Fruit fly (Drosophila melanogaster) whole organism, embryonic: ENCODE results near the gene GluProRS.

Experiments used
- Abd-B ChIP-seq: fragments of 200-800 bp; sonication (Bioruptor generic); optimal IDR thresholded peaks from 2 replicates; lab custom pipeline; 2018; ENCODE audit warnings: missing biosample characterization, mild to moderate bottlenecking, missing genetic modification characterization, moderate library complexity
- Antp ChIP-seq: fragments of 200-800 bp; sonication (Bioruptor generic); optimal IDR thresholded peaks from 3 replicates; lab custom pipeline; 2016; ENCODE audit warnings: missing biosample characterization, missing genetic modification characterization
- Atf3 ChIP-seq: fragments of 200-800 bp; sonication (Bioruptor generic); optimal IDR thresholded peaks from 3 replicates; lab custom pipeline; 2016; ENCODE audit warnings: missing biosample characterization, missing genetic modification characterization
- BtbVII ChIP-seq: fragments of 200-800 bp; sonication (Bioruptor generic); optimal IDR thresholded peaks from 3 replicates; lab custom pipeline; 2017; ENCODE audit warnings: missing biosample characterization, mild to moderate bottlenecking, missing genetic modification characterization
- CG10274 ChIP-seq: fragments of 200-800 bp; sonication (Bioruptor generic); optimal IDR thresholded peaks from 3 replicates; lab custom pipeline; 2017; ENCODE audit warnings: missing biosample characterization, mild to moderate bottlenecking, missing genetic modification characterization
- CG10543 ChIP-seq: fragments of 200-800 bp; sonication (Bioruptor generic); optimal IDR thresholded peaks from 3 replicates; lab custom pipeline; 2017; ENCODE audit warnings: missing biosample characterization, mild to moderate bottlenecking, missing genetic modification characterization, moderate library complexity
- CG12391 ChIP-seq: fragments of 200-800 bp; sonication (Bioruptor generic); optimal IDR thresholded peaks from 3 replicates; lab custom pipeline; 2018; ENCODE audit warnings: missing biosample characterization, mild to moderate bottlenecking, missing genetic modification characterization, moderate library complexity
- CG12659 ChIP-seq: fragments of 200-800 bp; sonication (Bioruptor generic); optimal IDR thresholded peaks from 3 replicates; lab custom pipeline; 2017; ENCODE audit warnings: mild to moderate bottlenecking, missing biosample characterization, missing genetic modification reagents, missing genetic modification characterization
- CG14667 ChIP-seq: fragments of 200-800 bp; sonication (Bioruptor generic); IDR thresholded peaks from 2 replicates; pipeline ENCODE4 v1.3.6; 2022; ENCODE audit warnings: missing biosample characterization, missing genetic modification characterization
- CG15073 ChIP-seq: fragments of 200-800 bp; sonication (Bioruptor generic); optimal IDR thresholded peaks from 2 replicates; lab custom pipeline; 2016; ENCODE audit warnings: missing biosample characterization, missing genetic modification characterization
- CG1602 ChIP-seq: fragments of 200-800 bp; sonication (Bioruptor generic); optimal IDR thresholded peaks from 3 replicates; lab custom pipeline; 2016; ENCODE audit warnings: missing biosample characterization, missing genetic modification characterization
- CG18764 ChIP-seq: fragments of 200-800 bp; sonication (Bioruptor generic); optimal IDR thresholded peaks from 3 replicates; lab custom pipeline; 2016; ENCODE audit warnings: missing biosample characterization, missing genetic modification characterization
- CG34224 ChIP-seq: fragments of 200-800 bp; sonication (Bioruptor generic); IDR thresholded peaks from 3 replicates; pipeline ENCODE4 v1.3.6; 2022; ENCODE audit warnings: missing biosample characterization, missing genetic modification characterization; ENCODE audit not compliant: partially characterized antibody
- CG6765 ChIP-seq: fragments of 200-800 bp; sonication (Bioruptor generic); optimal IDR thresholded peaks from 3 replicates; lab custom pipeline; 2017; ENCODE audit warnings: missing biosample characterization, mild to moderate bottlenecking, missing genetic modification characterization
- CG7556 ChIP-seq: fragments of 200-800 bp; sonication (Bioruptor generic); optimal IDR thresholded peaks from 2 replicates; lab custom pipeline; 2017; ENCODE audit warnings: missing biosample characterization, mild to moderate bottlenecking, missing genetic modification characterization
- CG9797 ChIP-seq: fragments of 200-800 bp; sonication (Bioruptor generic); optimal IDR thresholded peaks from 3 replicates; lab custom pipeline; 2018; ENCODE audit warnings: missing biosample characterization, mild to moderate bottlenecking, missing genetic modification characterization
- CoRest ChIP-seq: fragments of 200-800 bp; sonication (Bioruptor generic); optimal IDR thresholded peaks from 3 replicates; lab custom pipeline; 2018; ENCODE audit warnings: missing biosample characterization, mild to moderate bottlenecking, missing genetic modification characterization, moderate library complexity
- Dbx ChIP-seq: fragments of 200-800 bp; sonication (Bioruptor generic); IDR thresholded peaks from 3 replicates; pipeline ENCODE4 v1.3.6; 2022; ENCODE audit warnings: missing biosample characterization, missing genetic modification characterization
- Dip3 ChIP-seq: fragments of 200-800 bp; sonication (Bioruptor generic); optimal IDR thresholded peaks from 3 replicates; lab custom pipeline; 2016; ENCODE audit warnings: missing biosample characterization, missing genetic modification characterization
- Drgx ChIP-seq: fragments of 200-800 bp; sonication (Bioruptor generic); IDR thresholded peaks from 2 replicates; pipeline ENCODE4 v1.3.6; 2022; ENCODE audit warnings: missing biosample characterization, missing genetic modification characterization
- E2f2 ChIP-seq: fragments of 200-800 bp; sonication (Bioruptor generic); IDR thresholded peaks from 2 replicates; pipeline ENCODE4 v1.3.6; 2022; ENCODE audit warnings: missing biosample characterization, missing genetic modification characterization
- Eip74EF ChIP-seq, 2 experiments: fragments of 200-800 bp in 1 of 2; fragments of >200 bp in 1 of 2; sonication (Bioruptor generic) in 1 of 2; optimal IDR thresholded peaks; 2 replicates each; lab custom pipeline; 2017 to 2019; ENCODE audit warnings: missing biosample characterization in 2 of 2, missing genetic modification characterization in 2 of 2, mild to moderate bottlenecking in 1 of 2, moderate library complexity in 1 of 2
- HLHmδ ChIP-seq: fragments of 200-800 bp; sonication (Bioruptor generic); optimal IDR thresholded peaks from 2 replicates; lab custom pipeline; 2018; ENCODE audit warnings: missing biosample characterization, mild to moderate bottlenecking, missing genetic modification characterization, moderate library complexity
- Hmr ChIP-seq: fragments of 200-800 bp; sonication (Bioruptor generic); optimal IDR thresholded peaks from 3 replicates; lab custom pipeline; 2017; ENCODE audit warnings: mild to moderate bottlenecking, missing biosample characterization, missing genetic modification reagents, missing genetic modification characterization
- Hmx ChIP-seq: fragments of 200-800 bp; sonication (Bioruptor generic); optimal IDR thresholded peaks from 2 replicates; lab custom pipeline; 2016; ENCODE audit warnings: missing biosample characterization, missing genetic modification characterization
- Lpt ChIP-seq: fragments of >200 bp; optimal IDR thresholded peaks from 2 replicates; lab custom pipeline; 2018; ENCODE audit warnings: missing biosample characterization, missing genetic modification characterization
- Myb ChIP-seq: fragments of 200-800 bp; sonication (Bioruptor generic); optimal IDR thresholded peaks from 2 replicates; lab custom pipeline; 2016; ENCODE audit warnings: missing biosample characterization, missing genetic modification characterization
- Oaz ChIP-seq: fragments of 200-800 bp; sonication (Bioruptor generic); IDR thresholded peaks from 2 replicates; pipeline ENCODE4 v1.3.6; 2022; ENCODE audit warnings: missing biosample characterization, missing genetic modification characterization
- Sry-δ ChIP-seq: fragments of 200-800 bp; sonication (Bioruptor generic); optimal IDR thresholded peaks from 2 replicates; lab custom pipeline; 2016; ENCODE audit warnings: missing biosample characterization, missing genetic modification characterization
- Ssrp ChIP-seq: fragments of 200-800 bp; sonication (Bioruptor generic); optimal IDR thresholded peaks from 2 replicates; lab custom pipeline; 2018; ENCODE audit warnings: missing biosample characterization, mild to moderate bottlenecking, missing genetic modification characterization, moderate library complexity
- bab2 ChIP-seq: fragments of 200-800 bp; sonication (Bioruptor generic); optimal IDR thresholded peaks from 2 replicates; lab custom pipeline; 2016; ENCODE audit warnings: missing biosample characterization, missing genetic modification characterization
- bsh ChIP-seq, 2 experiments: fragments of 200-800 bp; sonication (Bioruptor generic); optimal IDR thresholded peaks; 2 replicates each; lab custom pipeline; 2017 to 2018; ENCODE audit warnings: mild to moderate bottlenecking in 2 of 2, missing biosample characterization in 2 of 2, missing genetic modification characterization in 2 of 2, moderate library complexity in 1 of 2
- cad ChIP-seq: fragments of >200 bp; optimal IDR thresholded peaks from 2 replicates; lab custom pipeline; 2017; ENCODE audit warnings: missing biosample characterization, missing genetic modification characterization
- cas ChIP-seq: fragments of 200-800 bp; sonication (Bioruptor generic); IDR thresholded peaks from 2 replicates; pipeline ENCODE4 v1.3.6; 2022; ENCODE audit warnings: missing biosample characterization, missing genetic modification characterization
- chn ChIP-seq: fragments of 200-800 bp; sonication (Bioruptor generic); optimal IDR thresholded peaks from 2 replicates; lab custom pipeline; 2016; ENCODE audit warnings: missing biosample characterization, missing genetic modification characterization
- fd3F ChIP-seq: fragments of 200-800 bp; sonication (Bioruptor generic); optimal IDR thresholded peaks from 2 replicates; lab custom pipeline; 2018; ENCODE audit warnings: missing biosample characterization, mild to moderate bottlenecking, missing genetic modification characterization, moderate library complexity
- grau ChIP-seq: fragments of 200-800 bp; optimal IDR thresholded peaks from 3 replicates; lab custom pipeline; 2019; ENCODE audit warnings: missing biosample characterization, mild to moderate bottlenecking, missing genetic modification characterization, moderate library complexity
- kah ChIP-seq: fragments of 200-800 bp; sonication (Bioruptor generic); optimal IDR thresholded peaks from 2 replicates; lab custom pipeline; 2018; ENCODE audit warnings: missing biosample characterization, mild to moderate bottlenecking, missing genetic modification characterization
- nom ChIP-seq: fragments of 200-800 bp; sonication (Bioruptor generic); optimal IDR thresholded peaks from 2 replicates; lab custom pipeline; 2017; ENCODE audit warnings: missing biosample characterization, missing genetic modification characterization, mild to moderate bottlenecking, moderate library complexity, missing genetic modification reagents
- otp ChIP-seq: fragments of 200-800 bp; sonication (Bioruptor generic); IDR thresholded peaks from 3 replicates; pipeline ENCODE4, ENCODE4 v1.3.6; 2022; ENCODE audit warnings: missing biosample characterization, missing genetic modification characterization
- pfk ChIP-seq: fragments of 200-800 bp; sonication (Bioruptor generic); optimal IDR thresholded peaks from 2 replicates; lab custom pipeline; 2018; ENCODE audit warnings: missing biosample characterization, mild to moderate bottlenecking, missing genetic modification characterization, moderate library complexity
- pho ChIP-seq: fragments of 200-800 bp; sonication (Bioruptor generic); optimal IDR thresholded peaks from 2 replicates; lab custom pipeline; 2016; ENCODE audit warnings: missing biosample characterization, missing genetic modification characterization
- seq ChIP-seq: fragments of 200-800 bp; sonication (Bioruptor generic); IDR thresholded peaks from 2 replicates; pipeline ENCODE4 v1.3.6; 2022; ENCODE audit warnings: missing biosample characterization, missing genetic modification characterization
- shn ChIP-seq: fragments of 200-800 bp; sonication (Bioruptor generic); optimal IDR thresholded peaks from 3 replicates; lab custom pipeline; 2016; ENCODE audit warnings: missing biosample characterization, missing genetic modification characterization
- so ChIP-seq: fragments of 200-800 bp; sonication (Bioruptor generic); IDR thresholded peaks from 3 replicates; pipeline ENCODE4 v1.3.6; 2022; ENCODE audit warnings: missing biosample characterization, missing genetic modification characterization
- sug ChIP-seq: fragments of 200-800 bp; optimal IDR thresholded peaks from 2 replicates; lab custom pipeline; 2019; ENCODE audit warnings: missing biosample characterization, mild to moderate bottlenecking, missing genetic modification characterization, moderate library complexity
- twi ChIP-seq: fragments of 200-800 bp; optimal IDR thresholded peaks from 2 replicates; lab custom pipeline; 2019; ENCODE audit warnings: missing biosample characterization, mild to moderate bottlenecking, missing genetic modification characterization, moderate library complexity
- unc-4 ChIP-seq: fragments of 200-800 bp; sonication (Bioruptor generic); IDR thresholded peaks from 2 replicates; pipeline ENCODE4 v1.3.6; 2022; ENCODE audit warnings: missing biosample characterization, missing genetic modification characterization; ENCODE audit not compliant: partially characterized antibody
- vfl ChIP-seq: fragments of 200-800 bp; sonication (Bioruptor generic); optimal IDR thresholded peaks from 2 replicates; lab custom pipeline; 2016; ENCODE audit warnings: missing biosample characterization, missing genetic modification characterization
- wek ChIP-seq: fragments of 200-800 bp; sonication (Bioruptor generic); optimal IDR thresholded peaks from 3 replicates; lab custom pipeline; 2018; ENCODE audit warnings: missing biosample characterization, mild to moderate bottlenecking, missing genetic modification characterization, moderate library complexity

GluProRS gene

dm6 chr3R:23928950-23929602 lies 29.1 kb downstream of the GluProRS start, which contains the start of the genes CG43998, CG43999 and CG31142 (continued):
- no peak for TF ChIP-seq kah
- TF ChIP-seq Eip74EF (GFP tag; optimal IDR thresholded peaks at IDR 0.05; lab: Kevin White, UChicago): no peak
- no peak for TF ChIP-seq chn (GFP tag; lab: Kevin White, UChicago)
- TF ChIP-seq CG18764 (GFP tag; lab: Kevin White, UChicago): no peak
- TF ChIP-seq CG9797 (GFP tag; lab: Kevin White, UChicago): peak; percentile 45
- TF ChIP-seq CG15073 (GFP tag; lab: Kevin White, UChicago): no peak
- no peak for TF ChIP-seq so (GFP tag; lab: Robert Waterston, UW)
- TF ChIP-seq Hmx: no peak
- no peak for TF ChIP-seq cas (GFP tag; lab: Robert Waterston, UW)
- no peak for TF ChIP-seq fd3F (GFP tag; lab: Kevin White, UChicago)
- TF ChIP-seq bab2 (GFP tag; lab: Kevin White, UChicago): no peak
- no peak for TF ChIP-seq CG10543 (GFP tag; lab: Kevin White, UChicago)
- TF ChIP-seq grau (tag; lab: Kevin White, UChicago): no peak
- no peak for TF ChIP-seq CG1602 (GFP tag; lab: Kevin White, UChicago)
- TF ChIP-seq CoRest (tag; lab: Kevin White, UChicago): peak; percentile 5
- TF ChIP-seq CG34224: no peak
- TF ChIP-seq CG10274 (GFP tag; lab: Kevin White, UChicago): peak; percentile 15
- no peak for TF ChIP-seq nom (GFP tag; lab: Kevin White, UChicago)
- TF ChIP-seq Dip3 (GFP tag; lab: Kevin White, UChicago): no peak
- no peak for TF ChIP-seq wek
- TF ChIP-seq sug (tag; lab: Kevin White, UChicago): no peak
- no peak for TF ChIP-seq seq (GFP tag; lab: Robert Waterston, UW)
- TF ChIP-seq HLHmδ (GFP tag; lab: Kevin White, UChicago): no peak
- no peak for TF ChIP-seq Abd-B
- no peak for TF ChIP-seq Drgx
- no peak for TF ChIP-seq Lpt (GFP tag; lab: Kevin White, UChicago)
- no peak for TF ChIP-seq Ssrp (tag; lab: Kevin White, UChicago)
- peak; percentile 15 for TF ChIP-seq Sry-δ (GFP tag; lab: Kevin White, UChicago)
- TF ChIP-seq CG12659 (GFP tag; lab: Kevin White, UChicago): peak; percentile 22
- TF ChIP-seq cad: no peak
- TF ChIP-seq bsh (GFP tag; optimal IDR thresholded peaks at IDR 0.05; lab: Kevin White, UChicago): no peak
- TF ChIP-seq E2f2: peak; percentile 32
- no peak for TF ChIP-seq pho (GFP tag; lab: Kevin White, UChicago)
- TF ChIP-seq shn (GFP tag; lab: Kevin White, UChicago): no peak
- no peak; the same call in 2 of the 3 replicates for TF ChIP-seq Dbx
- no peak for TF ChIP-seq BtbVII (GFP tag; lab: Kevin White, UChicago)
- TF ChIP-seq Oaz (GFP tag; lab: Robert Waterston, UW): no peak
- TF ChIP-seq twi (tag; lab: Kevin White, UChicago): no peak
- TF ChIP-seq CG12391 (tag; lab: Kevin White, UChicago): no peak
- TF ChIP-seq CG7556 (GFP tag; lab: Kevin White, UChicago): no peak
- no peak for TF ChIP-seq Antp (GFP tag; lab: Kevin White, UChicago)
- no peak for TF ChIP-seq CG14667 (GFP tag; lab: Robert Waterston, UW)
- no peak for TF ChIP-seq pfk (GFP tag; lab: Kevin White, UChicago)
- peak; percentile 41 for TF ChIP-seq Myb (GFP tag; lab: Kevin White, UChicago)
- TF ChIP-seq otp: 0 out of 3 replicates have a peak, but pooled peaks have one; percentile 12
- no peak for TF ChIP-seq Hmr (GFP tag; lab: Kevin White, UChicago)
- 0 out of 2 replicates have a peak, but pooled peaks have one; percentile 19 for TF ChIP-seq unc-4 (GFP tag; lab: Robert Waterston, UW)
- TF ChIP-seq vfl (GFP tag; lab: Kevin White, UChicago): no peak
- TF ChIP-seq CG6765 (GFP tag; lab: Kevin White, UChicago): no peak
- TF ChIP-seq Atf3 (GFP tag; lab: Kevin White, UChicago): no peak
